Fruit fly (Drosophila melanogaster): ENCODE data around the gene CG42233.

DNA sequence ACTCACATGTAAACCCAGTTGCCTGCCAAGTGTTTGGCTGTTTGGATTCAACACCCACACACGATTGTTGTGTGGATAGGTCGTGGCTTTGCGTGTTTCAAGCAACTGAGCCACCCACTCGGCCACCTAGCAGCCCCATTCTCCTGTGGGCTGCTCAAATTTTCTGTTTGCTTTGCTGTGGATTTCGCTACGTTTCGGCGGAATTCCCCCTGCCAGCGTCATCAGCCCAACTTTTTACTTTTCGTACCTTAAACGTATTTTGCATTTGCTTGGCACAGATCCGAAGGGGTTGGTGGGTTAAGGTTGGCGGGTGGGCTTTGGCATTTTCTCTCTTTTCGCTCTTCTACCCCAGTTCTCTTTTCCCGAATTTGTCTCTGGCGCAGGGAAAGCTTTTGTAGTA is 17.4 kb upstream of the CG42233 start:
- TF ChIP-seq Hr78 (GFP tag; optimal IDR thresholded peaks at IDR 0.05) (no peak), Antp (GFP tag; optimal IDR thresholded peaks at IDR 0.05) (no peak), CG7987 (GFP tag; optimal IDR thresholded peaks at IDR 0.05) (no peak), Sin3A (optimal IDR thresholded peaks at IDR 0.05) (no peak)

All from whole organism, embryonic.